Worm (Caenorhabditis elegans) whole organism, L4 larva: ENCODE data around the gene F44D12.19.

Experiments
- D1046.2 ChIP-seq: fragments of 200-800 bp; sonication (Bioruptor generic); IDR thresholded peaks from 2 replicates; pipeline ENCODE4 v1.3.6; 2022; ENCODE audit warnings: missing genetic modification characterization, missing compliant biosample characterization
- F10B5.3 ChIP-seq: sonication (generic microtip); optimal IDR thresholded peaks from 2 replicates; lab custom pipeline; 2016; ENCODE audit warnings: mild to moderate bottlenecking, missing genetic modification characterization, missing compliant biosample characterization
- F49E8.2 ChIP-seq: sonication (generic microtip); optimal IDR thresholded peaks from 2 replicates; lab custom pipeline; 2016; ENCODE audit warnings: missing compliant biosample characterization, mild to moderate bottlenecking, missing genetic modification characterization, borderline replicate concordance
- Y105C5A.15 ChIP-seq: fragments of 200-800 bp; sonication (Bioruptor generic); IDR thresholded peaks from 2 replicates; pipeline ENCODE4 v1.3.6; 2022; ENCODE audit warnings: missing genetic modification characterization, missing compliant biosample characterization
- Y5F2A.4 ChIP-seq: fragments of 200-800 bp; sonication (Bioruptor generic); optimal IDR thresholded peaks from 2 replicates; lab custom pipeline; 2018; ENCODE audit warnings: mild to moderate bottlenecking, missing genetic modification characterization, missing compliant biosample characterization
- ZK546.5 ChIP-seq, 2 experiments: sonication (generic microtip); optimal IDR thresholded peaks; 2 replicates each; lab custom pipeline; 2017; ENCODE audit warnings: missing biosample characterization in 2 of 2, missing genetic modification characterization in 2 of 2
- aly-2 ChIP-seq: sonication (generic microtip); optimal IDR thresholded peaks from 2 replicates; lab custom pipeline; 2018; ENCODE audit warnings: missing biosample characterization, missing genetic modification characterization
- arid-1 ChIP-seq: fragments of 200-800 bp; sonication (Bioruptor generic); conservative IDR thresholded peaks from 2 replicates; pipeline ENCODE4 v1.3.6; 2022; ENCODE audit warnings: missing genetic modification reagents, missing genetic modification characterization, missing compliant biosample characterization
- ceh-20 ChIP-seq: fragments of 200-800 bp; sonication (Bioruptor generic); IDR thresholded peaks from 2 replicates; pipeline ENCODE4 v1.3.6; 2022; ENCODE audit warnings: missing genetic modification reagents, missing genetic modification characterization, missing compliant biosample characterization
- ceh-32 ChIP-seq: sonication (generic microtip); optimal IDR thresholded peaks from 2 replicates; lab custom pipeline; 2016; ENCODE audit warnings: mild to moderate bottlenecking, missing genetic modification characterization, missing compliant biosample characterization; ENCODE audit not compliant: poor library complexity
- ceh-62 ChIP-seq: sonication (generic microtip); optimal IDR thresholded peaks from 2 replicates; lab custom pipeline; 2017; ENCODE audit warnings: missing biosample characterization, missing genetic modification characterization
- ces-1 ChIP-seq: fragments of 150-350 bp; sonication (generic microtip); optimal IDR thresholded peaks from 4 replicates; lab custom pipeline; 2014; ENCODE audit warnings: missing biosample characterization, missing genetic modification reagents, missing genetic modification characterization
- ctbp-1 ChIP-seq: fragments of 200-800 bp; sonication (Bioruptor generic); IDR thresholded peaks from 2 replicates; pipeline ENCODE4 v1.3.6; 2022; ENCODE audit warnings: missing genetic modification reagents, missing genetic modification characterization, missing compliant biosample characterization
- daf-12 ChIP-seq: fragments of 150-350 bp; optimal IDR thresholded peaks from 2 replicates; lab custom pipeline; 2014; ENCODE audit warnings: missing biosample characterization, missing genetic modification reagents, missing genetic modification characterization
- daf-8 ChIP-seq: fragments of 200-800 bp; sonication (Bioruptor generic); IDR thresholded peaks from 2 replicates; pipeline ENCODE4 v1.3.6; 2022; ENCODE audit warnings: missing genetic modification characterization, missing compliant biosample characterization
- duxl-1 ChIP-seq: sonication (generic microtip); optimal IDR thresholded peaks from 2 replicates; lab custom pipeline; 2016; ENCODE audit warnings: mild to moderate bottlenecking, missing genetic modification characterization, moderate library complexity, missing compliant biosample characterization; ENCODE audit not compliant: poor library complexity
- egl-27 ChIP-seq: sonication (generic microtip); optimal IDR thresholded peaks from 3 replicates; lab custom pipeline; 2017; ENCODE audit warnings: missing biosample characterization, missing genetic modification reagents, missing genetic modification characterization
- fos-1 ChIP-seq: fragments of 150-350 bp; optimal IDR thresholded peaks from 2 replicates; lab custom pipeline; 2014; ENCODE audit warnings: missing biosample characterization, missing genetic modification characterization
- hif-1 ChIP-seq, 2 experiments: sonication (generic microtip); optimal IDR thresholded peaks; 2 replicates each; lab custom pipeline; 2016 to 2017; ENCODE audit warnings: missing compliant biosample characterization in 2 of 2, missing genetic modification characterization in 2 of 2, missing genetic modification reagents in 2 of 2, missing genotype in 2 of 2, mild to moderate bottlenecking in 1 of 2
- hlh-11 ChIP-seq: fragments of 200-800 bp; sonication (Bioruptor generic); optimal IDR thresholded peaks from 2 replicates; lab custom pipeline; 2018; ENCODE audit warnings: mild to moderate bottlenecking, missing genetic modification characterization, missing compliant biosample characterization
- hlh-30 ChIP-seq: sonication (generic microtip); optimal IDR thresholded peaks from 2 replicates; lab custom pipeline; 2017; ENCODE audit warnings: antibody characterized with exemption, mild to moderate bottlenecking, missing genetic modification characterization, missing compliant biosample characterization; ENCODE audit not compliant: insufficient read depth
- hmg-1.1 ChIP-seq: fragments of 200-800 bp; sonication (Bioruptor generic); IDR thresholded peaks from 2 replicates; pipeline ENCODE4 v1.3.6; 2022; ENCODE audit warnings: missing genetic modification reagents, missing genetic modification characterization, missing compliant biosample characterization
- lin-1 ChIP-seq: fragments of 200-800 bp; sonication (Bioruptor generic); IDR thresholded peaks from 2 replicates; pipeline ENCODE4 v1.3.6; 2022; ENCODE audit warnings: missing genetic modification reagents, missing genetic modification characterization, missing compliant biosample characterization
- lin-29 ChIP-seq: fragments of 200-800 bp; sonication (Bioruptor generic); IDR thresholded peaks from 2 replicates; pipeline ENCODE4 v1.3.6; 2022; ENCODE audit warnings: missing genetic modification reagents, missing genetic modification characterization, missing compliant biosample characterization
- madf-5 ChIP-seq, 2 experiments: fragments of 200-800 bp; sonication (Bioruptor generic); IDR thresholded peaks; 2 replicates each; pipeline ENCODE4 v1.3.6; 2022; ENCODE audit warnings: missing compliant biosample characterization in 2 of 2, missing genetic modification characterization in 2 of 2
- mdl-1 ChIP-seq, 2 experiments: fragments of 150-350 bp in 1 of 2; sonication (generic microtip) in 1 of 2; optimal IDR thresholded peaks; 2 replicates each; lab custom pipeline; 2014 to 2017; ENCODE audit warnings: missing biosample characterization in 2 of 2, missing genetic modification characterization in 2 of 2
- mes-2 ChIP-seq: sonication (generic microtip); optimal IDR thresholded peaks from 2 replicates; lab custom pipeline; 2016; ENCODE audit warnings: missing genotype, mild to moderate bottlenecking, missing genetic modification characterization, missing compliant biosample characterization; ENCODE audit not compliant: poor library complexity, severe bottlenecking
- nhr-10 ChIP-seq: fragments of 150-350 bp; optimal IDR thresholded peaks from 2 replicates; lab custom pipeline; 2014; ENCODE audit warnings: missing biosample characterization, missing genetic modification characterization
- nhr-11 ChIP-seq: fragments of 150-350 bp; optimal IDR thresholded peaks from 2 replicates; lab custom pipeline; 2014; ENCODE audit warnings: missing biosample characterization, missing genetic modification characterization
- nhr-111 ChIP-seq: fragments of 200-800 bp; sonication (Bioruptor generic); optimal IDR thresholded peaks from 2 replicates; lab custom pipeline; 2018; ENCODE audit warnings: mild to moderate bottlenecking, missing genetic modification characterization, missing compliant biosample characterization
- nhr-237 ChIP-seq: sonication (generic microtip); optimal IDR thresholded peaks from 2 replicates; lab custom pipeline; 2017; ENCODE audit warnings: missing biosample characterization, missing genetic modification characterization
- nhr-25 ChIP-seq: sonication (generic microtip); optimal IDR thresholded peaks from 2 replicates; lab custom pipeline; 2017; ENCODE audit warnings: missing genetic modification characterization, mild to moderate bottlenecking, missing compliant biosample characterization, antibody characterized with exemption, moderate library complexity, borderline replicate concordance; ENCODE audit not compliant: insufficient read depth
- nhr-48 ChIP-seq: sonication (generic microtip); optimal IDR thresholded peaks from 2 replicates; lab custom pipeline; 2016; ENCODE audit warnings: mild to moderate bottlenecking, missing genetic modification characterization, missing compliant biosample characterization
- nhr-76 ChIP-seq: fragments of 150-350 bp; optimal IDR thresholded peaks from 2 replicates; lab custom pipeline; 2014; ENCODE audit warnings: missing biosample characterization, missing genetic modification characterization
- php-3 ChIP-seq: fragments of 200-800 bp; sonication (Bioruptor generic); IDR thresholded peaks from 2 replicates; pipeline ENCODE4 v1.3.6; 2022; ENCODE audit warnings: missing genetic modification reagents, missing genetic modification characterization, missing compliant biosample characterization
- pqm-1 ChIP-seq: sonication (generic microtip); optimal IDR thresholded peaks from 2 replicates; lab custom pipeline; 2017; ENCODE audit warnings: missing biosample characterization, missing genetic modification characterization
- rbr-2 ChIP-seq: sonication (generic microtip); optimal IDR thresholded peaks from 2 replicates; lab custom pipeline; 2016; ENCODE audit warnings: missing genotype, missing genetic modification characterization, missing compliant biosample characterization
- saeg-2 ChIP-seq: fragments of 200-800 bp; sonication (Bioruptor generic); IDR thresholded peaks from 2 replicates; pipeline ENCODE4 v1.3.6; 2022; ENCODE audit warnings: missing genetic modification reagents, missing genetic modification characterization, missing compliant biosample characterization
- sdz-12 ChIP-seq: fragments of 200-800 bp; sonication (Bioruptor generic); optimal IDR thresholded peaks from 2 replicates; lab custom pipeline; 2018; ENCODE audit warnings: mild to moderate bottlenecking, missing genetic modification characterization, missing compliant biosample characterization
- snpc-1.2 ChIP-seq: fragments of 200-800 bp; sonication (Bioruptor generic); IDR thresholded peaks from 2 replicates; pipeline ENCODE4 v1.3.6; 2022; ENCODE audit warnings: missing genetic modification reagents, missing genetic modification characterization, missing compliant biosample characterization
- snpc-4 ChIP-seq: fragments of 150-350 bp; optimal IDR thresholded peaks from 2 replicates; lab custom pipeline; 2014; ENCODE audit warnings: missing biosample characterization, missing genetic modification characterization
- spr-1 ChIP-seq: sonication (generic microtip); optimal IDR thresholded peaks from 2 replicates; lab custom pipeline; 2016; ENCODE audit warnings: mild to moderate bottlenecking, missing genetic modification characterization, missing compliant biosample characterization
- spr-3 ChIP-seq: fragments of 200-800 bp; sonication (Bioruptor generic); optimal IDR thresholded peaks from 2 replicates; lab custom pipeline; 2018; ENCODE audit warnings: mild to moderate bottlenecking, missing genetic modification characterization, missing compliant biosample characterization
- tag-97 ChIP-seq: fragments of 200-800 bp; sonication (Bioruptor generic); IDR thresholded peaks from 2 replicates; pipeline ENCODE4 v1.3.6; 2022; ENCODE audit warnings: missing genetic modification characterization, missing compliant biosample characterization
- zip-11 ChIP-seq: fragments of 200-800 bp; sonication (Bioruptor generic); IDR thresholded peaks from 2 replicates; pipeline ENCODE4 v1.3.6; 2022; ENCODE audit warnings: missing genetic modification characterization, missing compliant biosample characterization
- zip-2 ChIP-seq: fragments of 150-350 bp; optimal IDR thresholded peaks from 2 replicates; lab custom pipeline; 2014; ENCODE audit warnings: missing biosample characterization, missing genetic modification characterization

The F44D12.19 gene

DNA sequence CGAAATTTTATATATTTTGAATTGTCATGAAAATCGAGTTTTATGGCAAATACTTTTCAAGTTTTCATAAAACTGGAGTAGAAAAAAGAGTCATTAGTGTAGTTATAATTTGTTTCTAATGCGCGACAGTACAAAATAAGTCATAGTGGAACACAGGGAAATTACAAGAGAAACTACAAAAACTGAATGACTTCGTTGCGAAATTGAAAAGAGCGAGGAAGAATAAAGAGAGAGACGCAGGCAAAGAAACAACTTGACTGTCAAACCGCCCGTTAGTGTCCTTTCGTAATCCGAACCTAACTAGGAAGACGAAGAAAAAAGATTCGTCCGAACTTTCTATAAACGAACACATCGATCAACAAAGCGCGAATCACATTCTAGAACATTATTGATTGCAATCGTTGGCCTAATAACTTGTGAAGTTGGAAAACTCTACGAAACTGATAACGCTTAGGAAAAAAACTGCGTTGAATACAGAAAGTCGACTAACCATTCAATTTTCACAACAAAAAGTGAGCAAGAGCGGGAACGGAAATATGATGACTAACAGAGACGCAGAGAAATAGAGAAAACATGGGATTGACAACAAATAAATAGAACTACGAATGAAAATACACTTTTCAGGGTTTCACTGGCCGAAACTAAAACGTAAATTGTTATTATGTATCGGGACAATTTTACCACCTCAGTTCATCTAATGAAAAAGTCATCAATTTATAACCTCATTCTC, 27.8 kb upstream of the F44D12.19 start (continued):
- TF ChIP-seq egl-27 (tag; lab: Kevin White, UChicago) (no peak), nhr-111 (no peak), nhr-11 (tag; lab: Kevin White, UChicago) (no peak), ceh-20 (GFP tag; lab: Robert Waterston, UW) (no peak), hif-1 (tag; optimal IDR thresholded peaks at IDR 0.05; lab: Kevin White, UChicago) (no peak), snpc-1.2 (GFP tag; lab: Robert Waterston, UW) (0 out of 2 replicates have a peak, but pooled peaks have one; percentile 28), nhr-48 (no peak), Y5F2A.4 (GFP tag; lab: Kevin White, UChicago) (no peak)

DNA sequence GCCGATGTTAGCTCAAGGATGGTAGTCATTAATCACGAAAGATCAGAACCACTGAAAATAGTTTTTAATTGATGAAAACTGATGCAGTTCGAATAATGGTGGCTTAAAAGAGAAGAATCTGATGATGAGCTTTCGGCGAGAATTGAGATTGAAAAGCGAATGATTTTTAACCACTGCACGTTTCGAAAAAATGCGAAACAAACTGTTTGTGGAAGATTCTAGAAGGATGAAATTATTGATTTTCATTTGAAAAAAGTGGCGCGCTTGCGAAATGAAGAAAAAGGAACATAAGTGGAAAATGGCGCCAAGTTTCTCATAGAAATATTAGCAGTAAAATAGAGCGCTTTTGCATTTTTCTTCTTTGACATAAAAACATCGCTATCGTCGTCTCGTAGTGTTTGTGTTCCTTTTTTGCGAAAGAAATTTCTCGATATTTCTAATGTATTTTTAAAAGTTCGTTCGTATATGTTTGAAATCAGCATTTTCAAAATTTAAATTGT, 26.4 kb upstream of the F44D12.19 start, which contains the start of gene uba-1:
uba-1 (minus strand) TSS at position 51 of the 500 bp plus-strand sequence.
- TF ChIP-seq spr-3 (GFP tag; lab: Kevin White, UChicago) (no peak), zip-11 (GFP tag; lab: Robert Waterston, UW) (no peak), hlh-30 (tag; lab: Kevin White, UChicago) (peak; percentile 9), sdz-12 (GFP tag; lab: Kevin White, UChicago) (no peak), ZK546.5 (tag; optimal IDR thresholded peaks at IDR 0.05; lab: Kevin White, UChicago) (no peak), nhr-11 (tag; lab: Kevin White, UChicago) (no peak), nhr-10 (tag; lab: Kevin White, UChicago) (no peak), Y105C5A.15 (GFP tag; lab: Robert Waterston, UW) (0 out of 2 replicates have a peak, but pooled peaks have one; percentile 18), arid-1 (GFP tag; lab: Robert Waterston, UW) (no peak), ceh-62 (tag; lab: Kevin White, UChicago) (no peak), F10B5.3 (tag; lab: Kevin White, UChicago) (no peak), tag-97 (GFP tag; lab: Robert Waterston, UW) (no peak), mdl-1 (tag; optimal IDR thresholded peaks at IDR 0.05; lab: Kevin White, UChicago) (no peak), nhr-25 (peak; percentile 36), rbr-2 (tag; lab: Kevin White, UChicago) (peak; percentile 56), mes-2 (tag; lab: Kevin White, UChicago) (peak; percentile 57), zip-2 (tag; lab: Kevin White, UChicago) (peak; percentile 61), ces-1 (no peak), Y5F2A.4 (GFP tag; lab: Kevin White, UChicago) (no peak), F49E8.2 (no peak), aly-2 (no peak), nhr-76 (tag; lab: Kevin White, UChicago) (no peak), hmg-1.1 (peak; percentile 28; the same call in 1 of the 2 replicates), ctbp-1 (GFP tag; lab: Robert Waterston, UW) (0 out of 2 replicates have a peak, but pooled peaks have one; percentile 14), nhr-48 (peak; percentile 53), spr-1 (tag; lab: Kevin White, UChicago) (peak; percentile 13), saeg-2 (GFP tag; lab: Robert Waterston, UW) (no peak), lin-1 (GFP tag; lab: Robert Waterston, UW) (no peak), pqm-1 (no peak), madf-5 (GFP tag; IDR thresholded peaks at IDR 0.05; lab: Robert Waterston, UW) (0 out of 4 replicates have a peak, but pooled peaks of 1 of the 2 experiments have one; percentile 27), hlh-11 (tag; lab: Kevin White, UChicago) (peak; percentile 13), nhr-237 (tag; lab: Kevin White, UChicago) (no peak), snpc-4 (tag; lab: Kevin White, UChicago) (no peak), snpc-1.2 (GFP tag; lab: Robert Waterston, UW) (0 out of 2 replicates have a peak, but pooled peaks have one; percentile 43), daf-8 (no peak), ceh-20 (GFP tag; lab: Robert Waterston, UW) (0 out of 2 replicates have a peak, but pooled peaks have one; percentile 24), php-3 (no peak), duxl-1 (tag; lab: Kevin White, UChicago) (peak; percentile 4), fos-1 (tag; lab: Kevin White, UChicago) (no peak), daf-12 (tag; lab: Kevin White, UChicago) (no peak), D1046.2 (GFP tag; lab: Robert Waterston, UW) (no peak), lin-29 (GFP tag; lab: Robert Waterston, UW) (no peak), ceh-32 (no peak)
